Worm (Caenorhabditis elegans): ENCODE results near the gene Y73F8A.36.

DNA sequence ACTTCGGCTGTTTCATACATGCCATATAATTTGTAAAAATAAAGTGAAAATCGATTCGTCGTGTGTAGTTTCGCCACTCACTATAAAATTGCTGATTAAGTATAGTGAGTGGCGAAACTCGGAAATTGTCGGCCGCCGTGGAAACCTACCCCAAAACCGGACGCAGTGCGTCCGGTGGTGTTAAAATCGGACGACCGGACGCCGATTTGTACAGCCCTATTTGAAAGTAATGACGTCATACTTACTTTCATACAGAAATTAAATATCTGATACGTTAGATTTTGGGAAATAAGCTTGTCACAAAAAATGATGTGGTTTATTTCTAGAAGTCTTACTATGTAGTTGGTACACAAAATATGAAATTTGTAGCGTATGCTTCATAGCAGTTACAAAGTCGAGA is 11.5 kb upstream of the Y73F8A.36 start:
- TF ChIP-seq him-1 (tag; optimal IDR thresholded peaks at IDR 0.05) (no peak), W03F9.2 (tag; optimal IDR thresholded peaks at IDR 0.05) (no peak), dao-5 (tag; optimal IDR thresholded peaks at IDR 0.05) (no peak)

Measured in whole organism, L4/young adult.